ENCODE assay signal across 8 worm cellular contexts in genomic region chrV:12763291-12763995, ce11.
TF ChIP-seq lines count a peak whose summit lies in the region.

TSS of gene abcf-1 (minus strand) at chrV:12763375.
TSS of gene scc-3 (plus strand) at chrV:12763945.

TF ChIP-seq in whole organism, L1 larva, 84 proteins besides CTCF, POLR2A, EP300 and RAD21 (continues in another document):
- TF ChIP-seq hpl-2 (GFP tag; optimal IDR thresholded peaks at IDR 0.05; lab: Kevin White, UChicago) (no peak), dpl-1 (GFP tag; optimal IDR thresholded peaks at IDR 0.05; lab: Kevin White, UChicago) (peak; percentile 47 to 74 (median 59)), grh-1 (GFP tag; IDR thresholded peaks at IDR 0.05; lab: Robert Waterston, UW) (no peak), C16A3.4 (tag; optimal IDR thresholded peaks at IDR 0.05; lab: Kevin White, UChicago) (peak; percentile 5), mep-1 (tag; optimal IDR thresholded peaks at IDR 0.05; lab: Kevin White, UChicago) (peak; percentile 53), lin-35 (GFP tag; optimal IDR thresholded peaks at IDR 0.05; lab: Kevin White, UChicago) (peak; percentile 45 to 71), C34B4.2 (tag; optimal IDR thresholded peaks at IDR 0.05; lab: Kevin White, UChicago) (no peak), hlh-17 (GFP tag; optimal IDR thresholded peaks at IDR 0.05; lab: Kevin White, UChicago; ENCODE audit: borderline replicate concordance) (no peak), egl-27 (tag; optimal IDR thresholded peaks at IDR 0.05; lab: Kevin White, UChicago) (no peak), nhr-90 (tag; optimal IDR thresholded peaks at IDR 0.05; lab: Kevin White, UChicago; ENCODE audit: poor library complexity) (no peak), tlp-1 (tag; optimal IDR thresholded peaks at IDR 0.05; lab: Kevin White, UChicago) (no peak)

TF ChIP-seq in whole organism, L2 larva, 48 proteins besides CTCF, POLR2A, EP300 and RAD21 (continues in another document):
- no peak for TF ChIP-seq sma-3 (GFP tag; optimal IDR thresholded peaks at IDR 0.05; lab: Kevin White, UChicago)
- no peak for TF ChIP-seq nhr-23 (tag; optimal IDR thresholded peaks at IDR 0.05; lab: Kevin White, UChicago)
- TF ChIP-seq lsy-2 (tag; optimal IDR thresholded peaks at IDR 0.05; lab: Kevin White, UChicago): peak; percentile 56 to 97
- no peak for TF ChIP-seq unc-39 (tag; optimal IDR thresholded peaks at IDR 0.05; lab: Kevin White, UChicago)
- TF ChIP-seq nhr-10 (tag; optimal IDR thresholded peaks at IDR 0.05; lab: Kevin White, UChicago): no peak
- no peak for TF ChIP-seq Y55F3AM.14 (GFP tag; optimal IDR thresholded peaks at IDR 0.05; lab: Kevin White, UChicago)
- no peak for TF ChIP-seq lin-11 (tag; optimal IDR thresholded peaks at IDR 0.05; lab: Kevin White, UChicago)
- peak; percentile 61 for TF ChIP-seq C34F6.9 (tag; optimal IDR thresholded peaks at IDR 0.05; lab: Kevin White, UChicago)
- TF ChIP-seq nhr-6 (tag; optimal IDR thresholded peaks at IDR 0.05; lab: Kevin White, UChicago): no peak
- peak; percentile 76 for TF ChIP-seq nhr-129 (tag; optimal IDR thresholded peaks at IDR 0.05; lab: Kevin White, UChicago)
- TF ChIP-seq mab-5 (tag; optimal IDR thresholded peaks at IDR 0.05; lab: Kevin White, UChicago): no peak
- no peak for TF ChIP-seq elt-1 (tag; optimal IDR thresholded peaks at IDR 0.05; lab: Kevin White, UChicago)

TF ChIP-seq in whole organism, L3 larva, 47 proteins besides CTCF, POLR2A, EP300 and RAD21:
- TF ChIP-seq pqm-1 (tag; optimal IDR thresholded peaks at IDR 0.05; lab: Kevin White, UChicago) (peak; percentile 2), nfya-1 (tag; optimal IDR thresholded peaks at IDR 0.05; lab: Kevin White, UChicago; ENCODE audit: insufficient read depth) (peak; percentile 78), lin-15B (tag; optimal IDR thresholded peaks at IDR 0.05; lab: Kevin White, UChicago) (peak; percentile 22), R02D3.7 (tag; optimal IDR thresholded peaks at IDR 0.05; lab: Kevin White, UChicago) (no peak), snpc-4 (tag; optimal IDR thresholded peaks at IDR 0.05; lab: Kevin White, UChicago) (no peak), ceh-9 (tag; optimal IDR thresholded peaks at IDR 0.05; lab: Kevin White, UChicago) (no peak), pha-4 (tag; optimal IDR thresholded peaks at IDR 0.05; lab: Kevin White, UChicago) (peak; percentile 80), mml-1 (tag; optimal IDR thresholded peaks at IDR 0.05; lab: Kevin White, UChicago) (no peak)

TF ChIP-seq in whole organism, L4 larva, 104 proteins besides CTCF, POLR2A, EP300 and RAD21 (continues in another document):
- no peak for TF ChIP-seq cey-2 (tag; optimal IDR thresholded peaks at IDR 0.05; lab: Kevin White, UChicago; ENCODE audit: borderline replicate concordance, insufficient read depth)
- no peak for TF ChIP-seq hif-1 (tag; optimal IDR thresholded peaks at IDR 0.05; lab: Kevin White, UChicago)
- no peak for TF ChIP-seq F44E2.7 (GFP tag; IDR thresholded peaks at IDR 0.05; lab: Robert Waterston, UW)
- no peak for TF ChIP-seq mdt-29 (GFP tag; IDR thresholded peaks at IDR 0.05; lab: Robert Waterston, UW)
- no peak for TF ChIP-seq duxl-1 (tag; optimal IDR thresholded peaks at IDR 0.05; lab: Kevin White, UChicago; ENCODE audit: poor library complexity)
- no peak for TF ChIP-seq lim-7 (GFP tag; IDR thresholded peaks at IDR 0.05; lab: Robert Waterston, UW)
- TF ChIP-seq aly-2 (tag; optimal IDR thresholded peaks at IDR 0.05; lab: Kevin White, UChicago): no peak
- no peak for TF ChIP-seq mep-1 (tag; optimal IDR thresholded peaks at IDR 0.05; lab: Kevin White, UChicago)
- TF ChIP-seq fos-1 (tag; optimal IDR thresholded peaks at IDR 0.05; lab: Kevin White, UChicago): no peak
- TF ChIP-seq ceh-82 (tag; optimal IDR thresholded peaks at IDR 0.05; lab: Kevin White, UChicago): no peak
- no peak for TF ChIP-seq aha-1 (tag; lab: Kevin White, UChicago)
- TF ChIP-seq daf-16 (GFP tag; optimal IDR thresholded peaks at IDR 0.05; lab: Kevin White, UChicago): no peak
- peak; percentile 60 for TF ChIP-seq daf-16 (tag; optimal IDR thresholded peaks at IDR 0.05; lab: Kevin White, UChicago)

TF ChIP-seq in whole organism, early embryonic, 17 proteins besides CTCF, POLR2A, EP300 and RAD21:
- no peak for TF ChIP-seq hmg-4 (GFP tag; optimal IDR thresholded peaks at IDR 0.05; lab: Kevin White, UChicago)
- no peak for TF ChIP-seq sea-1 (GFP tag; conservative IDR thresholded peaks at IDR 0.05; lab: Robert Waterston, UW)
- no peak for TF ChIP-seq tbx-37 (GFP tag; conservative IDR thresholded peaks at IDR 0.05; lab: Robert Waterston, UW)
- TF ChIP-seq F13C5.2 (tag; optimal IDR thresholded peaks at IDR 0.05; lab: Kevin White, UChicago): peak; percentile 20

TF ChIP-seq in whole organism, late embryonic, 69 proteins besides CTCF, POLR2A, EP300 and RAD21:
- TF ChIP-seq hlh-8 (tag; optimal IDR thresholded peaks at IDR 0.05; lab: Kevin White, UChicago): no peak
- no peak for TF ChIP-seq lin-11 (tag; optimal IDR thresholded peaks at IDR 0.05; lab: Kevin White, UChicago)
- peak; percentile 11 for TF ChIP-seq nfya-1 (tag; optimal IDR thresholded peaks at IDR 0.05; lab: Kevin White, UChicago)
- no peak for TF ChIP-seq fkh-6 (tag; optimal IDR thresholded peaks at IDR 0.05; lab: Kevin White, UChicago)
- TF ChIP-seq fkh-10 (GFP tag; optimal IDR thresholded peaks at IDR 0.05; lab: Kevin White, UChicago): no peak

TF ChIP-seq in whole organism, mixed stage, embryonic, 35 proteins besides CTCF, POLR2A, EP300 and RAD21:
- no peak for TF ChIP-seq tbx-8 (GFP tag; optimal IDR thresholded peaks at IDR 0.05; lab: Kevin White, UChicago)
- peak; percentile 93 for TF ChIP-seq lsy-2 (tag; optimal IDR thresholded peaks at IDR 0.05; lab: Kevin White, UChicago)

TF ChIP-seq in whole organism, young adult, 124 proteins besides CTCF, POLR2A, EP300 and RAD21:
- TF ChIP-seq dpl-1 (GFP tag; optimal IDR thresholded peaks at IDR 0.05; lab: Kevin White, UChicago) (peak; percentile 51), cebp-1 (GFP tag; IDR thresholded peaks at IDR 0.05; lab: Robert Waterston, UW) (no peak), cebp-1 (tag; optimal IDR thresholded peaks at IDR 0.05; lab: Kevin White, UChicago) (peak; percentile 80), tbp1 (GFP tag; optimal IDR thresholded peaks at IDR 0.05; lab: Kevin White, UChicago) (peak; percentile 15), nhr-120 (GFP tag; IDR thresholded peaks at IDR 0.05; lab: Robert Waterston, UW) (no peak), madf-8 (GFP tag; conservative IDR thresholded peaks at IDR 0.05; lab: Robert Waterston, UW) (peak; percentile 60), lsl-1 (GFP tag; optimal IDR thresholded peaks at IDR 0.05; lab: Kevin White, UChicago) (peak; percentile 77), madf-6 (GFP tag; IDR thresholded peaks at IDR 0.05; lab: Robert Waterston, UW) (peak; percentile 81; the same call in 1 of the 2 replicates), ama-1 (optimal IDR thresholded peaks at IDR 0.05; lab: Kevin White, UChicago) (no peak), ama-1 (GFP tag; optimal IDR thresholded peaks at IDR 0.05; lab: Kevin White, UChicago) (no peak), F22D6.2 (tag; optimal IDR thresholded peaks at IDR 0.05; lab: Kevin White, UChicago) (no peak), attf-3 (GFP tag; conservative IDR thresholded peaks at IDR 0.05; lab: Robert Waterston, UW) (peak; percentile 64), lin-54 (GFP tag; optimal IDR thresholded peaks at IDR 0.05; lab: Kevin White, UChicago) (peak; percentile 35), xnd-1 (tag; optimal IDR thresholded peaks at IDR 0.05; lab: Kevin White, UChicago) (peak; percentile 10), snpc-1.3 (tag; optimal IDR thresholded peaks at IDR 0.05; lab: Kevin White, UChicago; ENCODE audit: insufficient read depth) (peak; percentile 71), ccch-3 (GFP tag; optimal IDR thresholded peaks at IDR 0.05; lab: Kevin White, UChicago) (no peak), snpc-4 (GFP tag; optimal IDR thresholded peaks at IDR 0.05; lab: Kevin White, UChicago) (no peak), snpc-4 (tag; optimal IDR thresholded peaks at IDR 0.05; lab: Kevin White, UChicago) (peak in 1 of 4 experiments; percentile 43), F33H1.4 (GFP tag; IDR thresholded peaks at IDR 0.05; lab: Robert Waterston, UW) (peak; percentile 48), mxl-1 (tag; optimal IDR thresholded peaks at IDR 0.05; lab: Kevin White, UChicago) (no peak), ztf-26 (tag; optimal IDR thresholded peaks at IDR 0.05; lab: Kevin White, UChicago) (no peak), lir-1 (GFP tag; conservative IDR thresholded peaks at IDR 0.05; lab: Robert Waterston, UW) (no peak), ceh-91 (GFP tag; IDR thresholded peaks at IDR 0.05; lab: Robert Waterston, UW) (peak; percentile 61), snpc-3.4 (tag; optimal IDR thresholded peaks at IDR 0.05; lab: Kevin White, UChicago) (peak; percentile 42), bed-1 (GFP tag; IDR thresholded peaks at IDR 0.05; lab: Robert Waterston, UW) (no peak), dox-1 (GFP tag; IDR thresholded peaks at IDR 0.05; lab: Robert Waterston, UW) (0 out of 2 replicates have a peak, but pooled peaks have one; percentile 14), snpc-1.1 (tag; optimal IDR thresholded peaks at IDR 0.05; lab: Kevin White, UChicago; ENCODE audit: insufficient read depth) (peak; percentile 39), D2030.7 (GFP tag; IDR thresholded peaks at IDR 0.05; lab: Robert Waterston, UW) (0 out of 2 replicates have a peak, but pooled peaks have one; percentile 35), efl-1 (GFP tag; optimal IDR thresholded peaks at IDR 0.05; lab: Kevin White, UChicago) (peak; percentile 91), T26A5.8 (tag; optimal IDR thresholded peaks at IDR 0.05; lab: Kevin White, UChicago) (no peak), F23B12.7 (tag; optimal IDR thresholded peaks at IDR 0.05; lab: Kevin White, UChicago; ENCODE audit: insufficient read depth) (peak; percentile 25)
